Worm (Caenorhabditis elegans) whole organism, L3 larva: ENCODE data around the gene srz-105.
"Not testable (repeated sequence)": the region's sequence is repeated elsewhere in the genome, so short reads cannot be mapped to it uniquely, and the experiment has no call there.

Experiments used
- R02D3.7 ChIP-seq: fragments of 150-350 bp; optimal IDR thresholded peaks from 2 replicates; lab custom pipeline; 2014; ENCODE audit warnings: missing biosample characterization, missing genetic modification characterization
- ceh-16 ChIP-seq: sonication (generic microtip); optimal IDR thresholded peaks from 2 replicates; lab custom pipeline; 2017; ENCODE audit warnings: missing biosample characterization, missing genetic modification characterization
- ceh-28 ChIP-seq: fragments of 150-350 bp; optimal IDR thresholded peaks from 2 replicates; lab custom pipeline; 2014; ENCODE audit warnings: missing biosample characterization, missing genetic modification reagents, missing genetic modification characterization
- ceh-82 ChIP-seq: fragments of 150-350 bp; optimal IDR thresholded peaks from 2 replicates; lab custom pipeline; 2014; ENCODE audit warnings: missing biosample characterization, missing genetic modification characterization
- ceh-9 ChIP-seq: sonication (generic microtip); optimal IDR thresholded peaks from 2 replicates; lab custom pipeline; 2018; ENCODE audit warnings: missing biosample characterization, missing genetic modification characterization
- egl-5 ChIP-seq: fragments of 150-350 bp; optimal IDR thresholded peaks from 2 replicates; lab custom pipeline; 2017; ENCODE audit warnings: missing biosample characterization, missing genetic modification reagents, missing genetic modification characterization, inconsistent platforms
- elt-1 ChIP-seq: fragments of 150-350 bp; optimal IDR thresholded peaks from 2 replicates; lab custom pipeline; 2014; ENCODE audit warnings: missing biosample characterization, missing genetic modification characterization
- elt-2 ChIP-seq: sonication (generic microtip); optimal IDR thresholded peaks from 2 replicates; lab custom pipeline; 2016; ENCODE audit warnings: missing genetic modification reagents, mild to moderate bottlenecking, missing genetic modification characterization, missing compliant biosample characterization
- elt-3 ChIP-seq, 3 experiments: fragments of 150-350 bp in 1 of 3; sonication (generic microtip) in 2 of 3; optimal IDR thresholded peaks; 2 replicates in 2 of 3; 4 replicates in 1 of 3; lab custom pipeline; 2014 to 2017; ENCODE audit warnings: missing biosample characterization in 3 of 3, missing genetic modification characterization in 3 of 3
- eor-1 ChIP-seq, 2 experiments: fragments of 150-350 bp; optimal IDR thresholded peaks; 2 replicates each; lab custom pipeline; 2014 to 2018; ENCODE audit warnings: missing biosample characterization in 2 of 2, missing genetic modification characterization in 2 of 2
- fos-1 ChIP-seq: fragments of 150-350 bp; optimal IDR thresholded peaks from 2 replicates; lab custom pipeline; 2014; ENCODE audit warnings: missing biosample characterization, missing genetic modification characterization
- hmg-11 ChIP-seq: sonication (generic microtip); optimal IDR thresholded peaks from 2 replicates; lab custom pipeline; 2016; ENCODE audit warnings: missing genetic modification characterization, missing compliant biosample characterization
- jun-1 ChIP-seq: fragments of 150-350 bp; optimal IDR thresholded peaks from 2 replicates; lab custom pipeline; 2014; ENCODE audit warnings: missing biosample characterization, missing genetic modification reagents, missing genetic modification characterization
- lin-15B ChIP-seq: fragments of 150-350 bp; optimal IDR thresholded peaks from 2 replicates; lab custom pipeline; 2014; ENCODE audit warnings: missing biosample characterization, missing genetic modification characterization
- lin-39 ChIP-seq: fragments of 150-350 bp; optimal IDR thresholded peaks from 2 replicates; lab custom pipeline; 2018; ENCODE audit warnings: missing biosample characterization, missing genetic modification reagents, missing genetic modification characterization
- lsy-12 ChIP-seq: sonication (generic microtip); optimal IDR thresholded peaks from 2 replicates; lab custom pipeline; 2016; ENCODE audit warnings: mild to moderate bottlenecking, missing genetic modification characterization, missing compliant biosample characterization
- mdl-1 ChIP-seq: fragments of 150-350 bp; optimal IDR thresholded peaks from 2 replicates; lab custom pipeline; 2014; ENCODE audit warnings: missing biosample characterization, missing genetic modification characterization
- mml-1 ChIP-seq: fragments of 150-350 bp; sonication (generic microtip); optimal IDR thresholded peaks from 3 replicates; lab custom pipeline; 2014; ENCODE audit warnings: missing biosample characterization, missing genetic modification characterization
- nfya-1 ChIP-seq: sonication (generic microtip); optimal IDR thresholded peaks from 2 replicates; lab custom pipeline; 2017; ENCODE audit warnings: missing genetic modification characterization, mild to moderate bottlenecking, missing compliant biosample characterization, antibody characterized with exemption, moderate library complexity; ENCODE audit not compliant: insufficient read depth
- nhr-11 ChIP-seq: fragments of 150-350 bp; optimal IDR thresholded peaks from 2 replicates; lab custom pipeline; 2014; ENCODE audit warnings: missing biosample characterization, missing genetic modification characterization
- nhr-23 ChIP-seq: fragments of 150-350 bp; optimal IDR thresholded peaks from 2 replicates; lab custom pipeline; 2014; ENCODE audit warnings: missing biosample characterization, missing genetic modification reagents, missing genetic modification characterization
- nhr-237 ChIP-seq: fragments of 150-350 bp; optimal IDR thresholded peaks from 2 replicates; lab custom pipeline; 2014; ENCODE audit warnings: missing biosample characterization, missing genetic modification characterization
- nhr-25 ChIP-seq: sonication (generic microtip); optimal IDR thresholded peaks from 2 replicates; lab custom pipeline; 2017; ENCODE audit warnings: missing biosample characterization, missing genetic modification characterization
- nhr-43 ChIP-seq: sonication (generic microtip); optimal IDR thresholded peaks from 2 replicates; lab custom pipeline; 2016; ENCODE audit warnings: mild to moderate bottlenecking, missing genetic modification characterization, missing compliant biosample characterization; ENCODE audit not compliant: poor library complexity, severe bottlenecking
- nhr-76 ChIP-seq: fragments of 150-350 bp; sonication (generic microtip); optimal IDR thresholded peaks from 5 replicates; lab custom pipeline; 2014; ENCODE audit warnings: missing biosample characterization, missing genetic modification characterization
- nhr-77 ChIP-seq: fragments of 150-350 bp; optimal IDR thresholded peaks from 2 replicates; lab custom pipeline; 2014; ENCODE audit warnings: missing biosample characterization, missing genetic modification characterization
- sea-2 ChIP-seq: fragments of 150-350 bp; sonication (generic microtip); optimal IDR thresholded peaks from 4 replicates; lab custom pipeline; 2014; ENCODE audit warnings: missing biosample characterization, missing genetic modification reagents, missing genetic modification characterization
- skn-1 ChIP-seq: fragments of 150-350 bp; optimal IDR thresholded peaks from 2 replicates; lab custom pipeline; 2014; ENCODE audit warnings: missing biosample characterization, missing genetic modification characterization
- snpc-4 ChIP-seq: fragments of 150-350 bp; optimal IDR thresholded peaks from 2 replicates; lab custom pipeline; 2014; ENCODE audit warnings: missing biosample characterization, missing genetic modification characterization
- tbx-2 ChIP-seq: sonication (generic microtip); optimal IDR thresholded peaks from 2 replicates; lab custom pipeline; 2016; ENCODE audit warnings: mild to moderate bottlenecking, missing genetic modification characterization, missing compliant biosample characterization
- unc-39 ChIP-seq: sonication (generic microtip); optimal IDR thresholded peaks from 4 replicates; lab custom pipeline; 2017; ENCODE audit warnings: missing biosample characterization, missing genetic modification characterization
- unc-62 ChIP-seq: fragments of 150-350 bp; sonication (generic microtip); optimal IDR thresholded peaks from 4 replicates; lab custom pipeline; 2014; ENCODE audit warnings: missing biosample characterization, missing genetic modification reagents, missing genetic modification characterization
- zag-1 ChIP-seq: fragments of 150-350 bp; optimal IDR thresholded peaks from 2 replicates; lab custom pipeline; 2014; ENCODE audit warnings: missing biosample characterization, missing genetic modification characterization
- ztf-11 ChIP-seq: fragments of 150-350 bp; optimal IDR thresholded peaks from 2 replicates; lab custom pipeline; 2014; ENCODE audit warnings: missing biosample characterization, missing genetic modification characterization
- ztf-4 ChIP-seq: fragments of 150-350 bp; optimal IDR thresholded peaks from 2 replicates; lab custom pipeline; 2014; ENCODE audit warnings: missing biosample characterization, missing genetic modification characterization

The srz-105 gene

ce11 chrIV:16293889-16294288 is 30.8 kb upstream of the srz-105 start:
- no peak for TF ChIP-seq ceh-28 (tag; lab: Kevin White, UChicago)
- TF ChIP-seq elt-2 (tag; lab: Kevin White, UChicago), result peak; percentile 68

ce11 chrIV:16298851-16299250 is 25.8 kb upstream of the srz-105 start, which contains the start of gene srz-72:
Gene srz-72 (plus strand): TSS chrIV:16299151.
- TF ChIP-seq unc-39 (tag; lab: Kevin White, UChicago) (no peak), skn-1 (tag; lab: Kevin White, UChicago) (no peak), R02D3.7 (tag; lab: Kevin White, UChicago) (no peak), nhr-23 (no peak)

ce11 chrIV:16306918-16307317 is 17.8 kb upstream of the srz-105 start:
- TF ChIP-seq nfya-1 (tag; lab: Kevin White, UChicago) (no peak), ztf-11 (tag; lab: Kevin White, UChicago) (no peak), ceh-16 (tag; lab: Kevin White, UChicago) (no peak), hmg-11 (no peak), ceh-82 (tag; lab: Kevin White, UChicago) (no peak), snpc-4 (no peak), nhr-43 (no peak), elt-1 (tag; lab: Kevin White, UChicago) (no peak), nhr-11 (no peak), tbx-2 (tag; lab: Kevin White, UChicago) (no peak), nhr-25 (no peak), unc-39 (tag; lab: Kevin White, UChicago) (no peak), nhr-237 (tag; lab: Kevin White, UChicago) (no peak), zag-1 (no peak)

- TF ChIP-seq nfya-1 (tag; lab: Kevin White, UChicago); ztf-4 (tag; lab: Kevin White, UChicago); nhr-23: not testable (repeated sequence)
Observed at ce11 chrIV:16307925-16308324, 16.8 kb upstream of the srz-105 start, which contains the start of gene rac-2. Gene rac-2 (plus strand): TSS chrIV:16308225.

ce11 chrIV:16310103-16310502 is 14.6 kb upstream of the srz-105 start:
- TF ChIP-seq skn-1 (tag; lab: Kevin White, UChicago) (no peak), ceh-82 (tag; lab: Kevin White, UChicago) (no peak), lin-15B (no peak), ceh-9 (tag; lab: Kevin White, UChicago) (no peak), nhr-23 (no peak), ztf-11 (tag; lab: Kevin White, UChicago) (no peak), egl-5 (no peak), jun-1 (tag; lab: Kevin White, UChicago) (no peak), R02D3.7 (tag; lab: Kevin White, UChicago) (no peak), nhr-77 (no peak), ztf-4 (tag; lab: Kevin White, UChicago) (no peak), elt-2 (tag; lab: Kevin White, UChicago) (no peak), unc-62 (GFP tag; lab: Kevin White, UChicago) (no peak), lsy-12 (no peak), ceh-16 (tag; lab: Kevin White, UChicago) (no peak)
- TF ChIP-seq, all 47 proteins: peak for 0

- TF ChIP-seq ceh-9 (tag; lab: Kevin White, UChicago) (no peak), ceh-28 (tag; lab: Kevin White, UChicago) (no peak), mml-1 (tag; lab: Kevin White, UChicago) (no peak), fos-1 (tag; lab: Kevin White, UChicago) (no peak), zag-1 (no peak), nfya-1 (tag; lab: Kevin White, UChicago) (no peak), eor-1 (tag; optimal IDR thresholded peaks at IDR 0.05; lab: Kevin White, UChicago) (no peak)
Observed at ce11 chrIV:16320410-16320809, 4.3 kb upstream of the srz-105 start, which contains the start of gene K03D3.5. Gene K03D3.5 (minus strand): TSS chrIV:16320510.

ce11 chrIV:16320866-16321265 is 3.8 kb upstream of the srz-105 start, which contains the start of gene srz-61:
Gene srz-61 (plus strand): TSS chrIV:16321166.
- no peak for TF ChIP-seq nhr-237 (tag; lab: Kevin White, UChicago)
- no peak for TF ChIP-seq elt-1 (tag; lab: Kevin White, UChicago)
- no peak for TF ChIP-seq R02D3.7 (tag; lab: Kevin White, UChicago)
- TF ChIP-seq mdl-1 (tag; lab: Kevin White, UChicago), result no peak
- no peak for TF ChIP-seq nhr-23
- TF ChIP-seq snpc-4, result no peak
- no peak for TF ChIP-seq nhr-25
- no peak for TF ChIP-seq ceh-16 (tag; lab: Kevin White, UChicago)
- TF ChIP-seq ceh-82 (tag; lab: Kevin White, UChicago), result no peak
- no peak for TF ChIP-seq skn-1 (tag; lab: Kevin White, UChicago)
- TF ChIP-seq elt-2 (tag; lab: Kevin White, UChicago), result no peak
- TF ChIP-seq tbx-2 (tag; lab: Kevin White, UChicago), result no peak
- no peak for TF ChIP-seq elt-3 (tag; optimal IDR thresholded peaks at IDR 0.05; lab: Kevin White, UChicago)
- no peak for TF ChIP-seq nhr-76 (tag; lab: Kevin White, UChicago)
- TF ChIP-seq ztf-11 (tag; lab: Kevin White, UChicago), result no peak
- no peak for TF ChIP-seq sea-2 (GFP tag; lab: Kevin White, UChicago)
- no peak for TF ChIP-seq nhr-43
- no peak for TF ChIP-seq lin-39 (tag; lab: Kevin White, UChicago)
